Fruit fly (Drosophila melanogaster) whole organism, embryonic: ENCODE data around the gene CG43350.
A peak's percentile ranks its signal among the peaks of the same experiment; 100 is the strongest.

Source experiments
- Abd-B ChIP-seq: fragments of 200-800 bp; sonication (Bioruptor generic); optimal IDR thresholded peaks from 2 replicates; lab custom pipeline; 2018; ENCODE audit warnings: missing biosample characterization, mild to moderate bottlenecking, missing genetic modification characterization, moderate library complexity
- Blimp-1 ChIP-seq: fragments of 200-800 bp; sonication (Bioruptor generic); optimal IDR thresholded peaks from 3 replicates; lab custom pipeline; 2018; ENCODE audit warnings: missing biosample characterization, missing genetic modification characterization, mild to moderate bottlenecking, moderate library complexity, missing genetic modification reagents
- CG10366 ChIP-seq: fragments of 200-800 bp; sonication (Bioruptor generic); IDR thresholded peaks from 2 replicates; pipeline ENCODE4 v1.3.6; 2022; ENCODE audit warnings: missing biosample characterization, missing genetic modification characterization
- CG10431 ChIP-seq: fragments of 200-800 bp; sonication (Bioruptor generic); optimal IDR thresholded peaks from 3 replicates; lab custom pipeline; 2018; ENCODE audit warnings: missing biosample characterization, mild to moderate bottlenecking, missing genetic modification characterization
- CG10565 ChIP-seq: fragments of 200-800 bp; sonication (Bioruptor generic); optimal IDR thresholded peaks from 3 replicates; lab custom pipeline; 2016; ENCODE audit warnings: missing biosample characterization, mild to moderate bottlenecking, missing genetic modification characterization
- CG10979 ChIP-seq: fragments of 200-800 bp; sonication (Bioruptor generic); optimal IDR thresholded peaks from 2 replicates; lab custom pipeline; 2018; ENCODE audit warnings: missing biosample characterization, mild to moderate bottlenecking, missing genetic modification characterization, moderate library complexity
- CG11456 ChIP-seq: fragments of 200-800 bp; sonication (Bioruptor generic); IDR thresholded peaks from 3 replicates; pipeline ENCODE4 v1.3.6; 2022; ENCODE audit warnings: missing biosample characterization, missing genetic modification characterization
- CG11560 ChIP-seq: fragments of 200-800 bp; sonication (Bioruptor generic); IDR thresholded peaks from 3 replicates; pipeline ENCODE4 v1.3.6; 2022; ENCODE audit warnings: missing biosample characterization, missing genetic modification characterization
- CG12155 ChIP-seq: fragments of 200-800 bp; sonication (Bioruptor generic); optimal IDR thresholded peaks from 3 replicates; lab custom pipeline; 2016; ENCODE audit warnings: missing biosample characterization, missing genetic modification characterization
- CG12659 ChIP-seq: fragments of 200-800 bp; sonication (Bioruptor generic); optimal IDR thresholded peaks from 3 replicates; lab custom pipeline; 2017; ENCODE audit warnings: mild to moderate bottlenecking, missing biosample characterization, missing genetic modification reagents, missing genetic modification characterization
- CG13296 ChIP-seq: fragments of 200-800 bp; sonication (Bioruptor generic); optimal IDR thresholded peaks from 3 replicates; lab custom pipeline; 2018; ENCODE audit warnings: missing biosample characterization, mild to moderate bottlenecking, missing genetic modification characterization
- CG15269 ChIP-seq: fragments of 200-800 bp; sonication (Bioruptor generic); optimal IDR thresholded peaks from 2 replicates; lab custom pipeline; 2018; ENCODE audit warnings: missing biosample characterization, mild to moderate bottlenecking, missing genetic modification characterization, moderate library complexity
- CG15601 ChIP-seq: fragments of 200-800 bp; sonication (Bioruptor generic); optimal IDR thresholded peaks from 3 replicates; lab custom pipeline; 2019; ENCODE audit warnings: missing biosample characterization, mild to moderate bottlenecking, missing genetic modification characterization, moderate library complexity
- CG1603 ChIP-seq: fragments of 200-800 bp; sonication (Bioruptor generic); optimal IDR thresholded peaks from 2 replicates; lab custom pipeline; 2019; ENCODE audit warnings: missing biosample characterization, mild to moderate bottlenecking, missing genetic modification characterization, moderate library complexity
- CG16813 ChIP-seq: fragments of 200-800 bp; sonication (Bioruptor generic); IDR thresholded peaks from 3 replicates; pipeline ENCODE4 v1.3.6; 2022; ENCODE audit warnings: missing biosample characterization, missing genetic modification characterization; ENCODE audit not compliant: partially characterized antibody
- CG17568 ChIP-seq: fragments of 200-800 bp; sonication (Bioruptor generic); optimal IDR thresholded peaks from 2 replicates; lab custom pipeline; 2018; ENCODE audit warnings: missing biosample characterization, mild to moderate bottlenecking, missing genetic modification characterization, moderate library complexity
- CG2875 ChIP-seq: fragments of 200-800 bp; sonication (Bioruptor generic); optimal IDR thresholded peaks from 2 replicates; lab custom pipeline; 2017; ENCODE audit warnings: missing biosample characterization, mild to moderate bottlenecking, missing genetic modification characterization, missing genetic modification reagents
- CG30431 ChIP-seq: fragments of 200-800 bp; sonication (Bioruptor generic); optimal IDR thresholded peaks from 2 replicates; lab custom pipeline; 2017; ENCODE audit warnings: missing biosample characterization, missing genetic modification characterization
- CG3838 ChIP-seq: fragments of 200-800 bp; sonication (Bioruptor generic); optimal IDR thresholded peaks from 3 replicates; lab custom pipeline; 2016; ENCODE audit warnings: missing biosample characterization, missing genetic modification characterization
- CG4424 ChIP-seq: fragments of 200-800 bp; sonication (Bioruptor generic); optimal IDR thresholded peaks from 3 replicates; lab custom pipeline; 2016; ENCODE audit warnings: missing biosample characterization, missing genetic modification characterization
- CG4820 ChIP-seq: fragments of 200-800 bp; sonication (Bioruptor generic); optimal IDR thresholded peaks from 3 replicates; lab custom pipeline; 2016; ENCODE audit warnings: missing biosample characterization, missing genetic modification characterization
- CG8924 ChIP-seq: fragments of 200-800 bp; optimal IDR thresholded peaks from 3 replicates; lab custom pipeline; 2019; ENCODE audit warnings: missing biosample characterization, mild to moderate bottlenecking, missing genetic modification characterization, moderate library complexity
- CG9609 ChIP-seq: fragments of 200-800 bp; sonication (Bioruptor generic); optimal IDR thresholded peaks from 3 replicates; lab custom pipeline; 2016; ENCODE audit warnings: missing biosample characterization, missing genetic modification characterization
- CHES-1-like ChIP-seq: fragments of 200-800 bp; sonication (Bioruptor generic); optimal IDR thresholded peaks from 2 replicates; lab custom pipeline; 2016; ENCODE audit warnings: missing biosample characterization, missing genetic modification characterization
- Dbx ChIP-seq: fragments of 200-800 bp; sonication (Bioruptor generic); IDR thresholded peaks from 3 replicates; pipeline ENCODE4 v1.3.6; 2022; ENCODE audit warnings: missing biosample characterization, missing genetic modification characterization
- Dip2 ChIP-seq: fragments of 200-800 bp; sonication (Bioruptor generic); IDR thresholded peaks from 2 replicates; pipeline ENCODE4 v1.3.6; 2022; ENCODE audit warnings: missing biosample characterization, missing genetic modification characterization
- Dll ChIP-seq: fragments of 200-800 bp; sonication (Bioruptor generic); IDR thresholded peaks from 4 replicates; pipeline ENCODE4 v1.3.6; 2022; ENCODE audit warnings: missing biosample characterization, missing genetic modification characterization; ENCODE audit not compliant: partially characterized antibody
- Ets65A ChIP-seq: fragments of 200-800 bp; sonication (Bioruptor generic); peaks from one replicate; lab custom pipeline; 2016; ENCODE audit warnings: missing biosample characterization, missing genetic modification characterization
- Fer2 ChIP-seq: fragments of 200-800 bp; sonication (Bioruptor generic); optimal IDR thresholded peaks from 2 replicates; lab custom pipeline; 2018; ENCODE audit warnings: missing biosample characterization, mild to moderate bottlenecking, missing genetic modification characterization, moderate library complexity
- HLH3B ChIP-seq: fragments of 200-800 bp; sonication (Bioruptor generic); IDR thresholded peaks from 2 replicates; pipeline ENCODE4 v1.3.6; 2022; ENCODE audit warnings: missing biosample characterization, missing genetic modification characterization
- Hmr ChIP-seq: fragments of 200-800 bp; sonication (Bioruptor generic); optimal IDR thresholded peaks from 3 replicates; lab custom pipeline; 2017; ENCODE audit warnings: mild to moderate bottlenecking, missing biosample characterization, missing genetic modification reagents, missing genetic modification characterization
- MBD-R2 ChIP-seq: fragments of 200-800 bp; sonication (Bioruptor generic); IDR thresholded peaks from 2 replicates; pipeline ENCODE4 v1.3.6; 2022; ENCODE audit warnings: missing biosample characterization, missing genetic modification characterization
- Spps ChIP-seq: fragments of 200-800 bp; sonication (Bioruptor generic); optimal IDR thresholded peaks from 2 replicates; lab custom pipeline; 2018; ENCODE audit warnings: missing biosample characterization, mild to moderate bottlenecking, missing genetic modification characterization
- abd-A ChIP-seq: fragments of 200-800 bp; sonication (Bioruptor generic); optimal IDR thresholded peaks from 3 replicates; lab custom pipeline; 2019; ENCODE audit warnings: missing biosample characterization, mild to moderate bottlenecking, missing genetic modification characterization, moderate library complexity
- cg ChIP-seq: fragments of 200-800 bp; sonication (Bioruptor generic); optimal IDR thresholded peaks from 3 replicates; lab custom pipeline; 2019; ENCODE audit warnings: missing biosample characterization, mild to moderate bottlenecking, missing genetic modification characterization, moderate library complexity
- chif ChIP-seq, 2 experiments: fragments of 200-800 bp; sonication (Bioruptor generic); optimal IDR thresholded peaks; 3 replicates each; lab custom pipeline; 2016; ENCODE audit warnings: missing biosample characterization in 2 of 2, missing genetic modification characterization in 2 of 2
- chinmo ChIP-seq: fragments of 200-800 bp; sonication (Bioruptor generic); IDR thresholded peaks from 4 replicates; pipeline ENCODE4 v1.3.6; 2022; ENCODE audit warnings: missing biosample characterization, missing genetic modification characterization; ENCODE audit not compliant: partially characterized antibody
- crc ChIP-seq: fragments of 200-800 bp; sonication (Bioruptor generic); optimal IDR thresholded peaks from 2 replicates; lab custom pipeline; 2016; ENCODE audit warnings: missing biosample characterization, missing genetic modification characterization
- crp ChIP-seq, 2 experiments: fragments of 200-800 bp; sonication (Bioruptor generic); optimal IDR thresholded peaks; 2 replicates in 1 of 2; 3 replicates in 1 of 2; lab custom pipeline; 2017; ENCODE audit warnings: missing biosample characterization in 2 of 2, missing genetic modification characterization in 2 of 2, mild to moderate bottlenecking in 1 of 2, moderate library complexity in 1 of 2
- gfzf ChIP-seq: fragments of 200-800 bp; sonication (Bioruptor generic); optimal IDR thresholded peaks from 2 replicates; lab custom pipeline; 2016; ENCODE audit warnings: missing biosample characterization, mild to moderate bottlenecking, missing genetic modification characterization, moderate library complexity
- inv ChIP-seq: fragments of 200-800 bp; sonication (Bioruptor generic); IDR thresholded peaks from 2 replicates; pipeline ENCODE4 v1.3.6; 2022; ENCODE audit warnings: missing biosample characterization, missing genetic modification characterization; ENCODE audit not compliant: partially characterized antibody
- nerfin-1 ChIP-seq: fragments of 200-800 bp; sonication (Bioruptor generic); optimal IDR thresholded peaks from 3 replicates; lab custom pipeline; 2019; ENCODE audit warnings: missing biosample characterization, mild to moderate bottlenecking, missing genetic modification characterization, moderate library complexity
- nmo ChIP-seq: fragments of 200-800 bp; sonication (Bioruptor generic); optimal IDR thresholded peaks from 2 replicates; lab custom pipeline; 2018; ENCODE audit warnings: missing biosample characterization, mild to moderate bottlenecking, missing genetic modification characterization, moderate library complexity
- peb ChIP-seq: fragments of 200-800 bp; sonication (Bioruptor generic); IDR thresholded peaks from 2 replicates; pipeline ENCODE4 v1.3.6; 2022; ENCODE audit warnings: missing biosample characterization, missing genetic modification characterization
- pho ChIP-seq: fragments of 200-800 bp; sonication (Bioruptor generic); optimal IDR thresholded peaks from 2 replicates; lab custom pipeline; 2016; ENCODE audit warnings: missing biosample characterization, missing genetic modification characterization
- phol ChIP-seq: fragments of 200-800 bp; sonication (Bioruptor generic); optimal IDR thresholded peaks from 3 replicates; lab custom pipeline; 2018; ENCODE audit warnings: missing biosample characterization, mild to moderate bottlenecking, missing genetic modification characterization, moderate library complexity
- pita ChIP-seq: fragments of 200-800 bp; sonication (Bioruptor generic); optimal IDR thresholded peaks from 2 replicates; lab custom pipeline; 2017; ENCODE audit warnings: missing biosample characterization, mild to moderate bottlenecking, missing genetic modification characterization
- sens-2 ChIP-seq: fragments of 200-800 bp; sonication (Bioruptor generic); IDR thresholded peaks from 2 replicates; pipeline ENCODE4 v1.3.6; 2022; ENCODE audit warnings: missing biosample characterization, missing genetic modification characterization
- unc-4 ChIP-seq: fragments of 200-800 bp; sonication (Bioruptor generic); IDR thresholded peaks from 2 replicates; pipeline ENCODE4 v1.3.6; 2022; ENCODE audit warnings: missing biosample characterization, missing genetic modification characterization; ENCODE audit not compliant: partially characterized antibody
- vnd ChIP-seq: fragments of 200-800 bp; sonication (Bioruptor generic); IDR thresholded peaks from 3 replicates; pipeline ENCODE4 v1.3.6; 2022; ENCODE audit warnings: missing biosample characterization, missing genetic modification characterization; ENCODE audit not compliant: partially characterized antibody

CG43350 gene

DNA sequence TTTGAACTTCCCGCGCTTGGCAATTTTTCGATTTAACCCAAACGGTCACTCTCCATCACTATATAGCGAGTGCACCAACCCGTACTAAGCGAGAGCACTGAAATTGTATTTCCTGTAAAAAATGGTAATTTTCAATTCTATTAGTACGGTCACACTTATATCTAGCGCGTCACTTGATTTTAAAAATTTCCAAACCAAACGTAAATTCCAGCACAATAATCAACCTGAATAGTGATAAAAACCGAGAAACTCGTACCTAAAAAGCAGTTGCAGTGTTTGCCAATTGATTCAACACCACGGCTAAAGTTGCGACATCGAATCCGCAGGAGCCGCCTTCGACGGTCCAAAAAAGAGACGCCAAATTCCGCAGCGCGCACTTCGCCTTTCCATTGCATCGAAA, 18.7 kb upstream of the CG43350 start, which contains the start of gene Cks30A (continued):
- TF ChIP-seq CG10565 (GFP tag; lab: Kevin White, UChicago) (no peak), Dbx (GFP tag; lab: Robert Waterston, UW) (no peak), CG10366 (GFP tag; lab: Robert Waterston, UW) (no peak), CG30431 (GFP tag; lab: Kevin White, UChicago) (no peak), CG17568 (GFP tag; lab: Kevin White, UChicago) (no peak), unc-4 (GFP tag; lab: Robert Waterston, UW) (no peak), pho (GFP tag; lab: Kevin White, UChicago) (no peak), inv (GFP tag; lab: Robert Waterston, UW) (no peak), CG8924 (tag; lab: Kevin White, UChicago) (no peak), CG2875 (GFP tag; lab: Kevin White, UChicago) (no peak), Spps (tag; lab: Kevin White, UChicago) (no peak), sens-2 (GFP tag; lab: Robert Waterston, UW) (no peak), chinmo (0 out of 4 replicates have a peak, but pooled peaks have one; percentile 7), Hmr (GFP tag; lab: Kevin White, UChicago) (peak; percentile 42), Blimp-1 (GFP tag; lab: Kevin White, UChicago) (no peak), CG9609 (GFP tag; lab: Kevin White, UChicago) (no peak), chif (GFP tag; optimal IDR thresholded peaks at IDR 0.05; lab: Kevin White, UChicago) (no peak), CG16813 (peak; percentile 26; the same call in 1 of the 3 replicates), CG4820 (no peak), Ets65A (GFP tag; lab: Kevin White, UChicago) (peak; percentile 94), CG3838 (GFP tag; lab: Kevin White, UChicago) (no peak), CG1603 (peak; percentile 89), MBD-R2 (GFP tag; lab: Robert Waterston, UW) (peak; percentile 61), crc (GFP tag; lab: Kevin White, UChicago) (no peak), CG13296 (GFP tag; lab: Kevin White, UChicago) (no peak), gfzf (peak; percentile 99), CHES-1-like (GFP tag; lab: Kevin White, UChicago) (no peak), nmo (GFP tag; lab: Kevin White, UChicago) (peak; percentile 59), CG12659 (GFP tag; lab: Kevin White, UChicago) (peak; percentile 16), Dll (GFP tag; lab: Robert Waterston, UW) (no peak), CG12155 (peak; percentile 50), CG15601 (tag; lab: Kevin White, UChicago) (no peak), Abd-B (peak; percentile 20), CG11456 (GFP tag; lab: Robert Waterston, UW) (no peak), abd-A (tag; lab: Kevin White, UChicago) (no peak), phol (tag; lab: Kevin White, UChicago) (no peak), peb (GFP tag; lab: Robert Waterston, UW) (no peak), cg (GFP tag; lab: Kevin White, UChicago) (no peak), pita (GFP tag; lab: Kevin White, UChicago) (peak; percentile 72), nerfin-1 (tag; lab: Kevin White, UChicago) (peak; percentile 97), HLH3B (GFP tag; lab: Robert Waterston, UW) (no peak), vnd (GFP tag; lab: Robert Waterston, UW) (0 out of 3 replicates have a peak, but pooled peaks have one; percentile 17), CG11560 (tag; lab: Robert Waterston, UW) (no peak), CG4424 (GFP tag; lab: Kevin White, UChicago) (no peak), CG10979 (tag; lab: Kevin White, UChicago) (no peak), CG10431 (GFP tag; lab: Kevin White, UChicago) (no peak), CG15269 (tag; lab: Kevin White, UChicago) (no peak), Fer2 (tag; lab: Kevin White, UChicago) (no peak), crp (GFP tag; optimal IDR thresholded peaks at IDR 0.05; lab: Kevin White, UChicago) (no peak), Dip2 (no peak)
